Fruit fly (Drosophila melanogaster): ENCODE results near the gene zld.

DNA sequence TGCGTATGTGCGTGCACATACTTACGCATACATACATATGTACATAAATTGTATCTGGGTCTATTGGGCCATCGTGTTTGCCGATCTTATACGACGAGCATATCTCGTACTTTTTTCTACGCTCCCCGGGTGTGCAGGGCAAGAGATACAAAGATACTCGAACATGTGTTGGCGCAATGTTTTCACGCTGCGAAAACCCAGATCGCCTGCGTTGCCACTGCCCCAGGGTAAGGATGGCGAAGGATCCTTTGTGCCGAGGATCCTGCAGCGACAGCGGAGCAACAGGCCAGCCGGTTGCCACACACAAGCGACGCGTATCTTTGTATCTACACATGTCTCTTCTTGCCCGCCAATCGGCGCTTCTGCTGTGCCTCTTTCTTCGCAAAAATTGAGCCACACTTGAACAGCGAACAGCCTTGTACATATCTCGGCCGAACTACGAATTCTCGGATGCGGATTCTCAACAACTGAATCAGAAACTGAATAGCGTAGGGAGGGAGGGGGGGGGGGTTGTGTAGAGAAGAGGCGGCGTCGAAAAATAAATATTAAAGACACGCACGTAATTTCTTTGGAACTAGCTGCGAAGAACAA, 8.2 kb downstream of the zld start:
- TF ChIP-seq psq (optimal IDR thresholded peaks at IDR 0.05) (no peak), pan (optimal IDR thresholded peaks at IDR 0.05) (no peak), EcR (GFP tag; optimal IDR thresholded peaks at IDR 0.05) (no peak), CG8478 (optimal IDR thresholded peaks at IDR 0.05) (no peak), usp (GFP tag; optimal IDR thresholded peaks at IDR 0.05) (no peak)
